Fruit fly (Drosophila melanogaster): Measurements from ENCODE around the gene Uqcc1.

Uqcc1 gene

dm6 chr3L:6964488-6965152, 6.7 kb upstream of the Uqcc1 start, which contains the start of gene sgl:
TSS of gene sgl (minus strand) at chr3L:6964758.
- TF ChIP-seq toy (GFP tag; IDR thresholded peaks at IDR 0.05) (no peak), CG12236 (GFP tag; optimal IDR thresholded peaks at IDR 0.05) (peak; percentile 20), crol (GFP tag; IDR thresholded peaks at IDR 0.05) (no peak; the same call in 1 of the 2 replicates), Trl (optimal IDR thresholded peaks at IDR 0.05) (peak in 1 of 2 experiments; percentile 55), Trl (GFP tag; optimal IDR thresholded peaks at IDR 0.05) (no peak), pfk (GFP tag; optimal IDR thresholded peaks at IDR 0.05) (peak; percentile 26), klu (GFP tag; IDR thresholded peaks at IDR 0.05) (no peak), CG11504 (tag; optimal IDR thresholded peaks at IDR 0.05) (peak; percentile 44), CG7745 (tag; optimal IDR thresholded peaks at IDR 0.05) (no peak), Sry-β (GFP tag; optimal IDR thresholded peaks at IDR 0.05) (peak; percentile 50), unc-4 (GFP tag; IDR thresholded peaks at IDR 0.05; ENCODE audit: partially characterized antibody) (peak; percentile 48; the same call in 1 of the 2 replicates), Tbp (GFP tag; optimal IDR thresholded peaks at IDR 0.05) (no peak), CG18599 (GFP tag; optimal IDR thresholded peaks at IDR 0.05) (no peak), CG10209 (GFP tag; optimal IDR thresholded peaks at IDR 0.05) (no peak), org-1 (GFP tag; optimal IDR thresholded peaks at IDR 0.05) (no peak), ATbp (GFP tag; optimal IDR thresholded peaks at IDR 0.05) (peak; percentile 5), ac (GFP tag; optimal IDR thresholded peaks at IDR 0.05) (no peak), PHDP (tag; optimal IDR thresholded peaks at IDR 0.05) (peak; percentile 37), CG12155 (GFP tag; optimal IDR thresholded peaks at IDR 0.05) (no peak), zen (tag; optimal IDR thresholded peaks at IDR 0.05) (peak; percentile 30), pan (optimal IDR thresholded peaks at IDR 0.05) (no peak), pan (GFP tag; optimal IDR thresholded peaks at IDR 0.05 in 1 of 2, IDR thresholded peaks at IDR 0.05 in 1 of 2) (peak in 1 of 2 experiments; percentile 48), CG2120 (GFP tag; optimal IDR thresholded peaks at IDR 0.05) (peak; percentile 51), Side (GFP tag; optimal IDR thresholded peaks at IDR 0.05) (peak; percentile 26), Rx (GFP tag; IDR thresholded peaks at IDR 0.05) (no peak), da (GFP tag; optimal IDR thresholded peaks at IDR 0.05) (no peak), CG4282 (GFP tag; optimal IDR thresholded peaks at IDR 0.05) (no peak), CG6854 (GFP tag; optimal IDR thresholded peaks at IDR 0.05) (peak; percentile 13), CG32772 (GFP tag; IDR thresholded peaks at IDR 0.05) (0 out of 2 replicates have a peak, but pooled peaks have one; percentile 14), pros (GFP tag; optimal IDR thresholded peaks at IDR 0.05) (peak; percentile 15), NK7.1 (GFP tag; optimal IDR thresholded peaks at IDR 0.05) (peak; percentile 21), Six4 (GFP tag; optimal IDR thresholded peaks at IDR 0.05) (no peak), cwo (GFP tag; optimal IDR thresholded peaks at IDR 0.05) (peak; percentile 53), CG30020 (tag; optimal IDR thresholded peaks at IDR 0.05) (peak; percentile 30), inv (GFP tag; IDR thresholded peaks at IDR 0.05; ENCODE audit: partially characterized antibody) (peak; percentile 25; the same call in 1 of the 2 replicates), CG31388 (GFP tag; optimal IDR thresholded peaks at IDR 0.05) (no peak), unpg (GFP tag; optimal IDR thresholded peaks at IDR 0.05) (no peak), salm (tag; optimal IDR thresholded peaks at IDR 0.05) (no peak), NC2α (GFP tag; optimal IDR thresholded peaks at IDR 0.05) (peak; percentile 30), Mes4 (GFP tag; optimal IDR thresholded peaks at IDR 0.05) (no peak), CG14965 (GFP tag; optimal IDR thresholded peaks at IDR 0.05; ENCODE audit: borderline replicate concordance) (no peak), vvl (GFP tag; IDR thresholded peaks at IDR 0.05) (peak; percentile 66), zfh1 (GFP tag; IDR thresholded peaks at IDR 0.05) (peak; percentile 36; the same call in 1 of the 3 replicates), CG9797 (GFP tag; optimal IDR thresholded peaks at IDR 0.05) (peak; percentile 99), Ets97D (GFP tag; optimal IDR thresholded peaks at IDR 0.05) (peak; percentile 52), CG12744 (GFP tag; optimal IDR thresholded peaks at IDR 0.05) (peak; percentile 0), CG12769 (tag; optimal IDR thresholded peaks at IDR 0.05) (no peak), fd64A (GFP tag; optimal IDR thresholded peaks at IDR 0.05) (no peak), ranshi (GFP tag; IDR thresholded peaks at IDR 0.05) (no peak), gfzf (GFP tag; optimal IDR thresholded peaks at IDR 0.05) (peak; percentile 95)
